Worm (Caenorhabditis elegans): ENCODE results near the gene vab-8.
A peak's percentile ranks its signal among the peaks of the same experiment; 100 is the strongest.

The vab-8 gene

DNA sequence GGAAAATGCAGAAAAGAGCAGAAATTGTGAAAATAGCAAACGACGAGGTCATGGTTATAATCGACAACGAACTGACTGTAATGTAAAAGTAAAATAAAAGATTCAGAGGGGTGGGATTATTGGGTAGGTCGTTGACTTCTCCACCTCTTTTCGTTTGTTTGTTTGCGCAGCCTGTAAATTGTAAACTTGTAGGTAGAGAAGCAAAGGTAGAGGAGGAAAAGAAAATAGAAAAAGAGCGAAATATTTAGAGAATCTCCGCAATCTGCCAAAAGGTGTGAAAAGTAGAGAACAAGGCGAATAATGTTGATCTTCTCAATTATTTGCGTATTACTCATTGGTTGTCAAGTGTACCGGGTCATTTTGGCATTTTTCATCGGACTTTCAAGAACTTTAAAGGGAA is 25.8 kb upstream of the vab-8 start, which contains the start of gene ZK863.8:
TSS of gene ZK863.8 (minus strand) at position 173 of the 400 bp plus-strand sequence.
- no peak for TF ChIP-seq R02D3.7 (tag; optimal IDR thresholded peaks at IDR 0.05)
- no peak for TF ChIP-seq sma-3 (GFP tag; optimal IDR thresholded peaks at IDR 0.05)
- TF ChIP-seq nhr-129 (tag; optimal IDR thresholded peaks at IDR 0.05), result peak; percentile 18
- peak; percentile 23 for TF ChIP-seq F13H6.1 (tag; optimal IDR thresholded peaks at IDR 0.05)

DNA sequence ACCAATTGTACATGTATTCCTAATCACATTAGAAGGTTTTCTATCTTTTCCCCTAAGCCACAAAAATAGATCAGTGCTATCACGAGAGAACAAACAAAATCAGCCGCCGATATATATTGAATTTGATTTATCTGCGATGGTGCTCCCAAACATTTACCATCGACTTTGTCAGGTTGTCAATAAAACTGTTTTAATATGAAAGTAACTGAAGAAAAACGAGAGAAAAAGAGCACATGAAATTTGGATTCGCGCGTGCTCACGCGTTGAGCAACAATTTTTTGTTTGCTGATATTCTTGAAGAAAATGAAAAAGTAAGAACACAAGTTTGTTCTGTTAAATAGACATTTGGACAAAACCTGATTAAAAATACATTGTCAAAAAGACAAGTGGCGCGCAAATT is 24.3 kb upstream of the vab-8 start:
- TF ChIP-seq F13H6.1 (tag; optimal IDR thresholded peaks at IDR 0.05), result peak; percentile 51
- no peak for TF ChIP-seq nhr-129 (tag; optimal IDR thresholded peaks at IDR 0.05)

DNA sequence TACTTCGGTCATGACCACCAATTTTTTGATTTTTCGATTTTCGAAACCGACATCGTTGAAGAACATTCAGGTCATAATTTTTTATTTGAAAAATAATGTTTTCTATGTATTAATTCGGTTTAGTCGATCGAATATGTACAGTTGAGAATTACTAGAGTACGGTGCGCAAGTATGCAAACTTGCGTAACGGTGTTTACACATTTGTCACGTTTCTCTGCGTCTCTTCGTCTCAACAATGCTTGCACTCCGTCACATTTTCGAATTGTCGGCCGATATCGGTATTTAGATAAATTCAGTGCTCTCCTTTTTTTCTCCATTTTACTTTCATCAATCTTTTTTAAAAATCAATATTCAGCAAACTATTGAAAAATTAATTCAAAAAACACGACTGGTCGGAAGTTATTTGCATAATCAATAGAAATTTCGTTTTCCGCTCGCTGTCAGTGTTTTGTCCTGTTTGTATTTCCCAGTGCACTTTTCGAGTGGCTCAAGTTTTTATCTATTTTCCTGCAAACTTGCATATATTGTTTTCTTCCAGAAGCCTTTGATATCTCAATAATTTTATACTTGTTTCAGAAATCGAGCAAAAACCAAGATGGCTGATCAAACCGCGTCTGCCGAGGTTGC is 22.1 kb upstream of the vab-8 start, which contains the start of gene dpy-30:
TSS of gene dpy-30 (plus strand) at position 577 of the 627 bp plus-strand sequence.
- TF ChIP-seq unc-62 (GFP tag; optimal IDR thresholded peaks at IDR 0.05) (no peak), snpc-4 (tag; optimal IDR thresholded peaks at IDR 0.05) (peak; percentile 29), nhr-129 (tag; optimal IDR thresholded peaks at IDR 0.05) (peak; percentile 73), skn-1 (tag; optimal IDR thresholded peaks at IDR 0.05) (no peak), ceh-82 (tag; optimal IDR thresholded peaks at IDR 0.05) (no peak), R02D3.7 (tag; optimal IDR thresholded peaks at IDR 0.05) (no peak), alr-1 (tag; optimal IDR thresholded peaks at IDR 0.05) (no peak), nhr-12 (tag; optimal IDR thresholded peaks at IDR 0.05) (no peak), nhr-10 (tag; optimal IDR thresholded peaks at IDR 0.05) (no peak), ZK546.5 (tag; optimal IDR thresholded peaks at IDR 0.05) (no peak), sem-4 (tag; optimal IDR thresholded peaks at IDR 0.05) (no peak), lsy-2 (tag; optimal IDR thresholded peaks at IDR 0.05) (peak; percentile 87 to 97), gmeb-1 (tag; optimal IDR thresholded peaks at IDR 0.05) (peak; percentile 69), aly-2 (tag; optimal IDR thresholded peaks at IDR 0.05) (no peak), dmd-4 (tag; optimal IDR thresholded peaks at IDR 0.05) (no peak), nhr-25 (tag; optimal IDR thresholded peaks at IDR 0.05) (peak; percentile 39), lin-13 (GFP tag; optimal IDR thresholded peaks at IDR 0.05) (peak; percentile 13), elt-1 (tag; optimal IDR thresholded peaks at IDR 0.05) (no peak), fos-1 (tag; optimal IDR thresholded peaks at IDR 0.05) (no peak), ztf-4 (tag; optimal IDR thresholded peaks at IDR 0.05) (no peak), ceh-16 (tag; optimal IDR thresholded peaks at IDR 0.05) (no peak), nhr-77 (tag; optimal IDR thresholded peaks at IDR 0.05) (no peak), egl-27 (tag; optimal IDR thresholded peaks at IDR 0.05) (no peak), nhr-23 (tag; optimal IDR thresholded peaks at IDR 0.05) (no peak), lin-11 (tag; optimal IDR thresholded peaks at IDR 0.05) (peak; percentile 17), elt-3 (tag; optimal IDR thresholded peaks at IDR 0.05) (no peak), F13H6.1 (tag; optimal IDR thresholded peaks at IDR 0.05) (peak; percentile 41), ztf-1 (GFP tag; conservative IDR thresholded peaks at IDR 0.05) (no peak), nhr-11 (tag; optimal IDR thresholded peaks at IDR 0.05) (no peak), C34F6.9 (tag; optimal IDR thresholded peaks at IDR 0.05) (peak; percentile 85), crh-2 (tag; optimal IDR thresholded peaks at IDR 0.05) (peak; percentile 70), lin-39 (tag; optimal IDR thresholded peaks at IDR 0.05) (no peak), mbf-1 (tag; optimal IDR thresholded peaks at IDR 0.05) (no peak), nhr-21 (tag; optimal IDR thresholded peaks at IDR 0.05) (no peak), Y55F3AM.14 (GFP tag; optimal IDR thresholded peaks at IDR 0.05) (no peak), sma-9 (GFP tag; optimal IDR thresholded peaks at IDR 0.05) (peak; percentile 66), sma-9 (tag; optimal IDR thresholded peaks at IDR 0.05) (no peak), peb-1 (tag; optimal IDR thresholded peaks at IDR 0.05) (no peak), blmp-1 (tag; optimal IDR thresholded peaks at IDR 0.05; ENCODE audit: insufficient read depth) (no peak), nhr-6 (tag; optimal IDR thresholded peaks at IDR 0.05) (no peak), sma-3 (GFP tag; optimal IDR thresholded peaks at IDR 0.05) (peak; percentile 46), ztf-11 (tag; optimal IDR thresholded peaks at IDR 0.05) (no peak), nhr-237 (tag; optimal IDR thresholded peaks at IDR 0.05) (no peak), mab-5 (tag; optimal IDR thresholded peaks at IDR 0.05) (no peak), mdl-1 (tag; optimal IDR thresholded peaks at IDR 0.05) (no peak), unc-39 (tag; optimal IDR thresholded peaks at IDR 0.05) (no peak), zag-1 (tag; optimal IDR thresholded peaks at IDR 0.05) (no peak), ama-1 (optimal IDR thresholded peaks at IDR 0.05) (no peak), unc-55 (GFP tag; optimal IDR thresholded peaks at IDR 0.05) (peak; percentile 75)
